Fruit fly (Drosophila melanogaster) whole organism, embryonic: ENCODE data around the gene CG43072.
A peak's percentile ranks its signal among the peaks of the same experiment; 100 is the strongest.

Experiments used
- CG12391 ChIP-seq: fragments of 200-800 bp; sonication (Bioruptor generic); optimal IDR thresholded peaks from 3 replicates; lab custom pipeline; 2018; ENCODE audit warnings: missing biosample characterization, mild to moderate bottlenecking, missing genetic modification characterization, moderate library complexity
- CG12769 ChIP-seq: fragments of 200-800 bp; sonication (Bioruptor generic); optimal IDR thresholded peaks from 2 replicates; lab custom pipeline; 2019; ENCODE audit warnings: missing biosample characterization, mild to moderate bottlenecking, missing genetic modification characterization, moderate library complexity
- CG14441 ChIP-seq: fragments of 200-800 bp; sonication (Bioruptor generic); IDR thresholded peaks from 2 replicates; pipeline ENCODE4 v1.3.6; 2022; ENCODE audit warnings: missing biosample characterization, missing genetic modification characterization
- CG17361 ChIP-seq: fragments of 200-800 bp; sonication (Bioruptor generic); IDR thresholded peaks from 3 replicates; pipeline ENCODE4 v1.3.6; 2022; ENCODE audit warnings: missing biosample characterization, missing genetic modification characterization
- CG18619 ChIP-seq: fragments of 200-800 bp; sonication (Bioruptor generic); optimal IDR thresholded peaks from 3 replicates; lab custom pipeline; 2017; ENCODE audit warnings: missing biosample characterization, mild to moderate bottlenecking, missing genetic modification characterization
- CG2678 ChIP-seq: fragments of 200-800 bp; sonication (Bioruptor generic); optimal IDR thresholded peaks from 3 replicates; lab custom pipeline; 2019; ENCODE audit warnings: missing biosample characterization, mild to moderate bottlenecking, missing genetic modification characterization, moderate library complexity
- CG32532 ChIP-seq: fragments of 200-800 bp; sonication (Bioruptor generic); IDR thresholded peaks from 2 replicates; pipeline ENCODE4 v1.3.6; 2022; ENCODE audit warnings: missing biosample characterization, missing genetic modification characterization
- CG32772 ChIP-seq: fragments of 200-800 bp; sonication (Bioruptor generic); IDR thresholded peaks from 2 replicates; pipeline ENCODE4 v1.3.6; 2022; ENCODE audit warnings: missing biosample characterization, missing genetic modification characterization
- CG33213 ChIP-seq: fragments of 200-800 bp; sonication (Bioruptor generic); optimal IDR thresholded peaks from 3 replicates; lab custom pipeline; 2016; ENCODE audit warnings: missing biosample characterization, missing genetic modification characterization
- CG42726 ChIP-seq: fragments of 200-800 bp; sonication (Bioruptor generic); IDR thresholded peaks from 2 replicates; pipeline ENCODE4 v1.3.6; 2022; ENCODE audit warnings: missing biosample characterization, missing genetic modification characterization; ENCODE audit not compliant: partially characterized antibody
- CG4707 ChIP-seq: fragments of 200-800 bp; sonication (Bioruptor generic); optimal IDR thresholded peaks from 2 replicates; lab custom pipeline; 2018; ENCODE audit warnings: missing biosample characterization, mild to moderate bottlenecking, missing genetic modification characterization, moderate library complexity
- CG6175 ChIP-seq: fragments of 200-800 bp; sonication (Bioruptor generic); IDR thresholded peaks from 3 replicates; pipeline ENCODE4 v1.3.6; 2022; ENCODE audit warnings: missing biosample characterization, missing genetic modification characterization
- CG9797 ChIP-seq: fragments of 200-800 bp; sonication (Bioruptor generic); optimal IDR thresholded peaks from 3 replicates; lab custom pipeline; 2018; ENCODE audit warnings: missing biosample characterization, mild to moderate bottlenecking, missing genetic modification characterization
- Chrac-16 ChIP-seq: fragments of 200-800 bp; sonication (Bioruptor generic); optimal IDR thresholded peaks from 3 replicates; lab custom pipeline; 2016; ENCODE audit warnings: missing biosample characterization, missing genetic modification characterization
- CoRest ChIP-seq: fragments of 200-800 bp; sonication (Bioruptor generic); optimal IDR thresholded peaks from 3 replicates; lab custom pipeline; 2018; ENCODE audit warnings: missing biosample characterization, mild to moderate bottlenecking, missing genetic modification characterization, moderate library complexity
- Deaf1 ChIP-seq: fragments of 200-800 bp; optimal IDR thresholded peaks from 3 replicates; lab custom pipeline; 2019; ENCODE audit warnings: missing biosample characterization, mild to moderate bottlenecking, missing genetic modification characterization, moderate library complexity
- Dip3 ChIP-seq: fragments of 200-800 bp; sonication (Bioruptor generic); optimal IDR thresholded peaks from 3 replicates; lab custom pipeline; 2016; ENCODE audit warnings: missing biosample characterization, missing genetic modification characterization
- Gug ChIP-seq: fragments of 200-800 bp; sonication (Bioruptor generic); IDR thresholded peaks from 4 replicates; pipeline ENCODE4 v1.3.6; 2022; ENCODE audit warnings: missing biosample characterization, missing genetic modification characterization
- H15 ChIP-seq: fragments of 200-800 bp; sonication (Bioruptor generic); IDR thresholded peaks from 3 replicates; pipeline ENCODE4 v1.3.6; 2022; ENCODE audit warnings: missing biosample characterization, missing genetic modification characterization
- Hr3 ChIP-seq: fragments of 200-800 bp; sonication (Bioruptor generic); optimal IDR thresholded peaks from 3 replicates; lab custom pipeline; 2016; ENCODE audit warnings: missing biosample characterization, missing genetic modification characterization
- Meics ChIP-seq: fragments of 200-800 bp; sonication (Bioruptor generic); optimal IDR thresholded peaks from 2 replicates; lab custom pipeline; 2017; ENCODE audit warnings: missing biosample characterization, mild to moderate bottlenecking, missing genetic modification characterization
- Mrtf ChIP-seq: fragments of 200-800 bp; sonication (Bioruptor generic); IDR thresholded peaks from 3 replicates; pipeline ENCODE4 v1.3.6; 2022; ENCODE audit warnings: missing biosample characterization, missing genetic modification characterization
- Optix ChIP-seq: fragments of 200-800 bp; sonication (Bioruptor generic); IDR thresholded peaks from 3 replicates; pipeline ENCODE4 v1.3.6; 2022; ENCODE audit warnings: missing biosample characterization, missing genetic modification characterization
- az2 ChIP-seq: fragments of 200-800 bp; sonication (Bioruptor generic); optimal IDR thresholded peaks from 3 replicates; lab custom pipeline; 2016; ENCODE audit warnings: missing biosample characterization, missing genetic modification characterization
- bab2 ChIP-seq: fragments of 200-800 bp; sonication (Bioruptor generic); optimal IDR thresholded peaks from 2 replicates; lab custom pipeline; 2016; ENCODE audit warnings: missing biosample characterization, missing genetic modification characterization
- caup ChIP-seq: fragments of 200-800 bp; sonication (Bioruptor generic); optimal IDR thresholded peaks from 3 replicates; lab custom pipeline; 2017; ENCODE audit warnings: missing biosample characterization, mild to moderate bottlenecking, missing genetic modification characterization, moderate library complexity; ENCODE audit not compliant: severe bottlenecking
- chinmo ChIP-seq: fragments of 200-800 bp; sonication (Bioruptor generic); IDR thresholded peaks from 4 replicates; pipeline ENCODE4 v1.3.6; 2022; ENCODE audit warnings: missing biosample characterization, missing genetic modification characterization; ENCODE audit not compliant: partially characterized antibody
- da ChIP-seq: fragments of 200-800 bp; sonication (Bioruptor generic); optimal IDR thresholded peaks from 2 replicates; lab custom pipeline; 2016; ENCODE audit warnings: missing biosample characterization, missing genetic modification characterization
- dimm ChIP-seq: fragments of 200-800 bp; sonication (Bioruptor generic); IDR thresholded peaks from 2 replicates; pipeline ENCODE4 v1.3.6; 2022; ENCODE audit warnings: missing biosample characterization, missing genetic modification characterization
- ftz-f1 ChIP-seq: fragments of 200-800 bp; sonication (Bioruptor generic); optimal IDR thresholded peaks from 2 replicates; lab custom pipeline; 2016; ENCODE audit warnings: missing biosample characterization, missing genetic modification characterization
- hbn ChIP-seq: fragments of 200-800 bp; sonication (Bioruptor generic); IDR thresholded peaks from 2 replicates; pipeline ENCODE4 v1.3.6; 2022; ENCODE audit warnings: missing biosample characterization, missing genetic modification characterization; ENCODE audit not compliant: partially characterized antibody
- klu ChIP-seq: fragments of 200-800 bp; sonication (Bioruptor generic); IDR thresholded peaks from 2 replicates; pipeline ENCODE4 v1.3.6; 2022; ENCODE audit warnings: missing biosample characterization, missing genetic modification characterization
- knrl ChIP-seq: fragments of 200-800 bp; sonication (Bioruptor generic); IDR thresholded peaks from 3 replicates; pipeline ENCODE4 v1.3.6; 2022; ENCODE audit warnings: missing biosample characterization, missing genetic modification characterization; ENCODE audit not compliant: partially characterized antibody
- nmo ChIP-seq: fragments of 200-800 bp; sonication (Bioruptor generic); optimal IDR thresholded peaks from 2 replicates; lab custom pipeline; 2018; ENCODE audit warnings: missing biosample characterization, mild to moderate bottlenecking, missing genetic modification characterization, moderate library complexity
- nom ChIP-seq: fragments of 200-800 bp; sonication (Bioruptor generic); optimal IDR thresholded peaks from 2 replicates; lab custom pipeline; 2017; ENCODE audit warnings: missing biosample characterization, missing genetic modification characterization, mild to moderate bottlenecking, moderate library complexity, missing genetic modification reagents
- otp ChIP-seq: fragments of 200-800 bp; sonication (Bioruptor generic); IDR thresholded peaks from 3 replicates; pipeline ENCODE4, ENCODE4 v1.3.6; 2022; ENCODE audit warnings: missing biosample characterization, missing genetic modification characterization
- pum ChIP-seq: fragments of 200-800 bp; sonication (Bioruptor generic); optimal IDR thresholded peaks from 2 replicates; lab custom pipeline; 2016; ENCODE audit warnings: missing biosample characterization, missing genetic modification characterization
- sc ChIP-seq, 3 experiments: fragments of >200 bp in 2 of 3; fragments of 200-800 bp in 1 of 3; sonication (Bioruptor generic) in 1 of 3; optimal IDR thresholded peaks; 2 replicates in 2 of 3; 3 replicates in 1 of 3; lab custom pipeline; 2017; ENCODE audit warnings: mild to moderate bottlenecking in 1 of 3, missing biosample characterization in 1 of 3, missing genetic modification characterization in 1 of 3, missing genetic modification reagents in 1 of 3
- sens ChIP-seq: fragments of 200-800 bp; sonication (Bioruptor generic); peaks from one replicate; lab custom pipeline; 2016; ENCODE audit warnings: missing biosample characterization, missing genetic modification characterization
- sqz ChIP-seq: fragments of 200-800 bp; sonication (Bioruptor generic); optimal IDR thresholded peaks from 3 replicates; lab custom pipeline; 2018; ENCODE audit warnings: missing biosample characterization, mild to moderate bottlenecking, missing genetic modification characterization
- stwl ChIP-seq: fragments of 200-800 bp; sonication (Bioruptor generic); optimal IDR thresholded peaks from 3 replicates; lab custom pipeline; 2018; ENCODE audit warnings: missing biosample characterization, mild to moderate bottlenecking, missing genetic modification characterization, moderate library complexity
- tio ChIP-seq: fragments of 200-800 bp; sonication (Bioruptor generic); optimal IDR thresholded peaks from 2 replicates; lab custom pipeline; 2017; ENCODE audit warnings: missing biosample characterization, missing genetic modification characterization, inconsistent platforms
- tll ChIP-seq, 2 experiments: fragments of 200-800 bp in 1 of 2; fragments of >200 bp in 1 of 2; sonication (Bioruptor generic) in 1 of 2; optimal IDR thresholded peaks; 2 replicates each; lab custom pipeline; 2017 to 2019; ENCODE audit warnings: missing biosample characterization in 2 of 2, missing genetic modification characterization in 2 of 2, mild to moderate bottlenecking in 1 of 2, moderate library complexity in 1 of 2
- toy ChIP-seq: fragments of 200-800 bp; sonication (Bioruptor generic); IDR thresholded peaks from 2 replicates; pipeline ENCODE4 v1.3.6; 2022; ENCODE audit warnings: missing biosample characterization, missing genetic modification characterization
- wek ChIP-seq: fragments of 200-800 bp; sonication (Bioruptor generic); optimal IDR thresholded peaks from 3 replicates; lab custom pipeline; 2018; ENCODE audit warnings: missing biosample characterization, mild to moderate bottlenecking, missing genetic modification characterization, moderate library complexity
- z ChIP-seq: fragments of 200-800 bp; sonication (Bioruptor generic); IDR thresholded peaks from 3 replicates; pipeline ENCODE4 v1.3.6; 2022; ENCODE audit warnings: missing biosample characterization, missing genetic modification characterization

Gene CG43072

dm6 chr3L:21056290-21056689, 9.4 kb upstream of the CG43072 start (continued):
- TF ChIP-seq da (GFP tag; lab: Kevin White, UChicago) (no peak), hbn (GFP tag; lab: Robert Waterston, UW) (no peak), nmo (peak; percentile 27), sc (optimal IDR thresholded peaks at IDR 0.05; lab: Kevin White, UChicago) (no peak), sc (GFP tag; optimal IDR thresholded peaks at IDR 0.05; lab: Kevin White, UChicago) (no peak), caup (GFP tag; lab: Kevin White, UChicago) (no peak), ftz-f1 (GFP tag; lab: Kevin White, UChicago) (no peak), CG33213 (GFP tag; lab: Kevin White, UChicago) (no peak), wek (no peak), Hr3 (GFP tag; lab: Kevin White, UChicago) (peak; percentile 13), CG4707 (GFP tag; lab: Kevin White, UChicago) (no peak)

dm6 chr3L:21056792-21057567, 8.7 kb upstream of the CG43072 start:
- TF ChIP-seq klu: no peak
- TF ChIP-seq CG2678: peak; percentile 47
- TF ChIP-seq toy (GFP tag; lab: Robert Waterston, UW): no peak
- TF ChIP-seq stwl: no peak
- no peak for TF ChIP-seq nom (GFP tag; lab: Kevin White, UChicago)
- no peak for TF ChIP-seq CG9797 (GFP tag; lab: Kevin White, UChicago)
- TF ChIP-seq sens (GFP tag; lab: Kevin White, UChicago): peak; percentile 76
- TF ChIP-seq CG32772 (GFP tag; lab: Robert Waterston, UW): no peak
- TF ChIP-seq CG17361: peak; percentile 64
- 0 out of 3 replicates have a peak, but pooled peaks have one; percentile 24 for TF ChIP-seq z
- no peak for TF ChIP-seq dimm (GFP tag; lab: Robert Waterston, UW)
- TF ChIP-seq Meics (GFP tag; lab: Kevin White, UChicago): peak; percentile 9
- no peak for TF ChIP-seq Dip3
- peak; percentile 16; the same call in 1 of the 2 replicates for TF ChIP-seq CG32532 (GFP tag; lab: Robert Waterston, UW)
- peak; percentile 80 for TF ChIP-seq CG12769
- no peak for TF ChIP-seq sqz (GFP tag; lab: Kevin White, UChicago)
- peak; percentile 39 for TF ChIP-seq CG18619 (GFP tag; lab: Kevin White, UChicago)
- TF ChIP-seq bab2 (GFP tag; lab: Kevin White, UChicago): peak; percentile 4
- peak; percentile 31 for TF ChIP-seq CG12391 (tag; lab: Kevin White, UChicago)
- TF ChIP-seq pum: peak; percentile 2
- TF ChIP-seq tll (GFP tag; optimal IDR thresholded peaks at IDR 0.05; lab: Kevin White, UChicago): no peak
- TF ChIP-seq otp: no peak
- TF ChIP-seq Mrtf (GFP tag; lab: Robert Waterston, UW): 0 out of 3 replicates have a peak, but pooled peaks have one; percentile 4
- peak; percentile 57; the same call in 1 of the 3 replicates for TF ChIP-seq CG6175 (GFP tag; lab: Robert Waterston, UW)
- no peak for TF ChIP-seq H15 (GFP tag; lab: Robert Waterston, UW)
- TF ChIP-seq az2 (GFP tag; lab: Kevin White, UChicago): peak; percentile 30
- no peak for TF ChIP-seq CG33213 (GFP tag; lab: Kevin White, UChicago)
- TF ChIP-seq CG42726 (GFP tag; lab: Robert Waterston, UW): no peak
- TF ChIP-seq CG14441 (GFP tag; lab: Robert Waterston, UW): peak; percentile 27; the same call in 1 of the 2 replicates
- TF ChIP-seq Gug (GFP tag; lab: Robert Waterston, UW): 0 out of 4 replicates have a peak, but pooled peaks have one; percentile 3
- peak; percentile 91; the same call in 3 of the 4 replicates for TF ChIP-seq chinmo
- peak; percentile 4 for TF ChIP-seq Chrac-16
- TF ChIP-seq Deaf1 (tag; lab: Kevin White, UChicago): peak; percentile 11
- TF ChIP-seq tio (GFP tag; lab: Kevin White, UChicago): peak; percentile 23
- TF ChIP-seq CoRest (tag; lab: Kevin White, UChicago): peak; percentile 55
- TF ChIP-seq knrl (GFP tag; lab: Robert Waterston, UW): no peak
- 0 out of 3 replicates have a peak, but pooled peaks have one; percentile 25 for TF ChIP-seq Optix (GFP tag; lab: Robert Waterston, UW)
